Fruit fly (Drosophila melanogaster): ENCODE data around the gene CG12170.
A peak's percentile ranks its signal among the peaks of the same experiment; 100 is the strongest.

CG12170 gene

dm6 chr3R:5647705-5648568 lies 10.9 kb downstream of the CG12170 start (continued):
- no peak for TF ChIP-seq pros (GFP tag; optimal IDR thresholded peaks at IDR 0.05)
- TF ChIP-seq nerfin-2 (GFP tag; IDR thresholded peaks at IDR 0.05; ENCODE audit: partially characterized antibody): 0 out of 2 replicates have a peak, but pooled peaks have one; percentile 20
- TF ChIP-seq insv (GFP tag; optimal IDR thresholded peaks at IDR 0.05): no peak
- TF ChIP-seq z (GFP tag; IDR thresholded peaks at IDR 0.05): no peak
- no peak for TF ChIP-seq CG10959 (GFP tag; IDR thresholded peaks at IDR 0.05)
- TF ChIP-seq Nf-YC (tag; optimal IDR thresholded peaks at IDR 0.05): no peak
- TF ChIP-seq CG14710 (tag; optimal IDR thresholded peaks at IDR 0.05): no peak
- no peak for TF ChIP-seq Atf3 (GFP tag; optimal IDR thresholded peaks at IDR 0.05)
- no peak for TF ChIP-seq Hmr (GFP tag; optimal IDR thresholded peaks at IDR 0.05)
- no peak for TF ChIP-seq CG13296 (GFP tag; optimal IDR thresholded peaks at IDR 0.05)
- TF ChIP-seq croc (GFP tag; conservative IDR thresholded peaks at IDR 0.05): no peak
- TF ChIP-seq mam (GFP tag; optimal IDR thresholded peaks at IDR 0.05): no peak
- no peak for TF ChIP-seq al (GFP tag; IDR thresholded peaks at IDR 0.05)
- no peak for TF ChIP-seq CG12155 (GFP tag; optimal IDR thresholded peaks at IDR 0.05)
- no peak for TF ChIP-seq kay (GFP tag; optimal IDR thresholded peaks at IDR 0.05)
- TF ChIP-seq CG42726 (GFP tag; IDR thresholded peaks at IDR 0.05; ENCODE audit: partially characterized antibody): no peak
- no peak for TF ChIP-seq tll (GFP tag; optimal IDR thresholded peaks at IDR 0.05)
- TF ChIP-seq CG10543 (GFP tag; optimal IDR thresholded peaks at IDR 0.05): no peak
- peak; percentile 52; the same call in 1 of the 2 replicates for TF ChIP-seq vvl (GFP tag; IDR thresholded peaks at IDR 0.05)
- peak; percentile 67 for TF ChIP-seq CG8478 (optimal IDR thresholded peaks at IDR 0.05)
- TF ChIP-seq trh (GFP tag; optimal IDR thresholded peaks at IDR 0.05): no peak
- TF ChIP-seq CHES-1-like (GFP tag; optimal IDR thresholded peaks at IDR 0.05): no peak
- TF ChIP-seq E2f2 (GFP tag; IDR thresholded peaks at IDR 0.05): no peak
- no peak for TF ChIP-seq CG12391 (tag; optimal IDR thresholded peaks at IDR 0.05)
- TF ChIP-seq CG16779 (GFP tag; IDR thresholded peaks at IDR 0.05): no peak
- TF ChIP-seq CG17328 (GFP tag; IDR thresholded peaks at IDR 0.05): no peak
- TF ChIP-seq CG15601 (tag; optimal IDR thresholded peaks at IDR 0.05): no peak
- TF ChIP-seq Ravus (GFP tag; IDR thresholded peaks at IDR 0.05): no peak
- no peak for TF ChIP-seq vnd (GFP tag; IDR thresholded peaks at IDR 0.05; ENCODE audit: partially characterized antibody)
- peak; percentile 79 for TF ChIP-seq Med (GFP tag)
- no peak for TF ChIP-seq CG3838 (GFP tag; optimal IDR thresholded peaks at IDR 0.05)
- no peak for TF ChIP-seq Bdp1 (GFP tag; optimal IDR thresholded peaks at IDR 0.05)
- peak; percentile 98 for TF ChIP-seq cg (GFP tag; optimal IDR thresholded peaks at IDR 0.05)
- TF ChIP-seq CG6689 (GFP tag; IDR thresholded peaks at IDR 0.05): no peak
- no peak for TF ChIP-seq ken (GFP tag; IDR thresholded peaks at IDR 0.05)
- TF ChIP-seq zen (tag; optimal IDR thresholded peaks at IDR 0.05): peak; percentile 0
- TF ChIP-seq CG13775 (GFP tag; optimal IDR thresholded peaks at IDR 0.05): no peak
- TF ChIP-seq lilli (GFP tag; optimal IDR thresholded peaks at IDR 0.05): no peak
- no peak for TF ChIP-seq CG2129 (GFP tag; IDR thresholded peaks at IDR 0.05; ENCODE audit: partially characterized antibody)
- peak; percentile 86 for TF ChIP-seq MESR4 (GFP tag; optimal IDR thresholded peaks at IDR 0.05)
- peak; percentile 50 for TF ChIP-seq Ets65A (GFP tag)
- no peak for TF ChIP-seq CG12236 (GFP tag; optimal IDR thresholded peaks at IDR 0.05)
- TF ChIP-seq Gug (GFP tag; IDR thresholded peaks at IDR 0.05): no peak
- no peak for TF ChIP-seq CG8388 (GFP tag; optimal IDR thresholded peaks at IDR 0.05)
- TF ChIP-seq hkb (optimal IDR thresholded peaks at IDR 0.05): no peak
- peak; percentile 11; the same call in 1 of the 2 replicates for TF ChIP-seq hkb (GFP tag; IDR thresholded peaks at IDR 0.05)
- no peak for TF ChIP-seq lmd (GFP tag; IDR thresholded peaks at IDR 0.05)
- TF ChIP-seq Drgx (GFP tag; IDR thresholded peaks at IDR 0.05): peak; percentile 39; the same call in 1 of the 2 replicates
- TF ChIP-seq CG15696 (tag; optimal IDR thresholded peaks at IDR 0.05): no peak
- TF ChIP-seq YL-1 (GFP tag; optimal IDR thresholded peaks at IDR 0.05): no peak
